Worm (Caenorhabditis elegans) whole organism, early embryonic: ENCODE results near the gene mig-17.

ENCODE experiments used
- F13C5.2 ChIP-seq: sonication (generic microtip); optimal IDR thresholded peaks from 2 replicates; lab custom pipeline; 2017; ENCODE audit warnings: mild to moderate bottlenecking, missing genetic modification characterization, inconsistent platforms, missing compliant biosample characterization
- ama-1 ChIP-seq: fragments of 150-350 bp; optimal IDR thresholded peaks from 2 replicates; lab custom pipeline; 2014
- flt-1 ChIP-seq: fragments of 200-800 bp; sonication (Bioruptor generic); IDR thresholded peaks from 2 replicates; pipeline ENCODE4 v1.3.6; 2022; ENCODE audit warnings: missing genetic modification characterization, missing compliant biosample characterization
- hnd-1 ChIP-seq: sonication (generic microtip); optimal IDR thresholded peaks from 2 replicates; lab custom pipeline; 2016; ENCODE audit warnings: missing genetic modification characterization, missing compliant biosample characterization
- pes-1 ChIP-seq: fragments of 200-800 bp; sonication (Bioruptor generic); IDR thresholded peaks from 2 replicates; pipeline ENCODE4 v1.3.6; 2022; ENCODE audit warnings: missing genetic modification reagents, missing genetic modification characterization, missing compliant biosample characterization
- scrt-1 ChIP-seq: fragments of 200-800 bp; sonication (Bioruptor generic); IDR thresholded peaks from 2 replicates; pipeline ENCODE4 v1.3.6; 2022; ENCODE audit warnings: missing genetic modification characterization, missing compliant biosample characterization
- tbx-11 ChIP-seq: fragments of 200-800 bp; sonication (Bioruptor generic); IDR thresholded peaks from 2 replicates; pipeline ENCODE4 v1.3.6; 2022; ENCODE audit warnings: missing genetic modification characterization, missing compliant biosample characterization

ce11 chrV:11403702-11404101, 42.8 kb upstream of the mig-17 start:
- no peak for TF ChIP-seq scrt-1 (GFP tag; lab: Robert Waterston, UW)
- TF ChIP-seq tbx-11 (GFP tag; lab: Robert Waterston, UW) = no peak
- TF ChIP-seq ama-1 (lab: Kevin White, UChicago) = no peak
- TF ChIP-seq flt-1 (GFP tag; lab: Robert Waterston, UW) = no peak
- no peak for TF ChIP-seq pes-1 (GFP tag; lab: Robert Waterston, UW)
- no peak for TF ChIP-seq F13C5.2
- no peak for TF ChIP-seq hnd-1 (tag; lab: Kevin White, UChicago)
